Worm (Caenorhabditis elegans) whole organism, L4 larva: ENCODE results near the gene eelo-1.

Experiments used
- D1046.2 ChIP-seq: fragments of 200-800 bp; sonication (Bioruptor generic); IDR thresholded peaks from 2 replicates; pipeline ENCODE4 v1.3.6; 2022; ENCODE audit warnings: missing genetic modification characterization, missing compliant biosample characterization
- F26F4.8 ChIP-seq: fragments of 200-800 bp; sonication (Bioruptor generic); conservative IDR thresholded peaks from 2 replicates; pipeline ENCODE4 v1.3.6; 2022; ENCODE audit warnings: missing genetic modification characterization, missing compliant biosample characterization
- F44E2.7 ChIP-seq: fragments of 200-800 bp; sonication (Bioruptor generic); IDR thresholded peaks from 2 replicates; pipeline ENCODE4 v2.1.2; 2022; ENCODE audit warnings: missing genetic modification characterization, missing compliant biosample characterization
- F49E8.2 ChIP-seq: sonication (generic microtip); optimal IDR thresholded peaks from 2 replicates; lab custom pipeline; 2016; ENCODE audit warnings: missing compliant biosample characterization, mild to moderate bottlenecking, missing genetic modification characterization, borderline replicate concordance
- T20F7.1 ChIP-seq: fragments of 200-800 bp; sonication (Bioruptor generic); optimal IDR thresholded peaks from 2 replicates; lab custom pipeline; 2018; ENCODE audit warnings: mild to moderate bottlenecking, missing genetic modification characterization, missing compliant biosample characterization
- T26A8.4 ChIP-seq: fragments of 200-800 bp; sonication (Bioruptor generic); IDR thresholded peaks from 2 replicates; pipeline ENCODE4 v1.3.6; 2022; ENCODE audit warnings: missing genetic modification characterization, missing compliant biosample characterization
- Y48G9A.11 ChIP-seq: fragments of 200-800 bp; sonication (Bioruptor generic); IDR thresholded peaks from 2 replicates; pipeline ENCODE4 v1.3.6; 2022; ENCODE audit warnings: missing genetic modification reagents, missing genetic modification characterization, missing compliant biosample characterization
- Y5F2A.4 ChIP-seq: fragments of 200-800 bp; sonication (Bioruptor generic); optimal IDR thresholded peaks from 2 replicates; lab custom pipeline; 2018; ENCODE audit warnings: mild to moderate bottlenecking, missing genetic modification characterization, missing compliant biosample characterization
- ZK546.5 ChIP-seq, 2 experiments: sonication (generic microtip); optimal IDR thresholded peaks; 2 replicates each; lab custom pipeline; 2017; ENCODE audit warnings: missing biosample characterization in 2 of 2, missing genetic modification characterization in 2 of 2
- aha-1 ChIP-seq: fragments of 150-350 bp; peaks from one replicate; lab custom pipeline; 2014; ENCODE audit warnings: missing biosample characterization, missing genetic modification characterization
- aly-2 ChIP-seq: sonication (generic microtip); optimal IDR thresholded peaks from 2 replicates; lab custom pipeline; 2018; ENCODE audit warnings: missing biosample characterization, missing genetic modification characterization
- ama-1 ChIP-seq: fragments of 150-350 bp; optimal IDR thresholded peaks from 2 replicates; lab custom pipeline; 2014; ENCODE audit warnings: inconsistent platforms, mixed read lengths
- ceh-28 ChIP-seq: fragments of 150-350 bp; optimal IDR thresholded peaks from 2 replicates; lab custom pipeline; 2014; ENCODE audit warnings: missing biosample characterization, missing genetic modification reagents, missing genetic modification characterization
- ceh-32 ChIP-seq: sonication (generic microtip); optimal IDR thresholded peaks from 2 replicates; lab custom pipeline; 2016; ENCODE audit warnings: mild to moderate bottlenecking, missing genetic modification characterization, missing compliant biosample characterization; ENCODE audit not compliant: poor library complexity
- ceh-44 ChIP-seq: fragments of 200-800 bp; sonication (Bioruptor generic); IDR thresholded peaks from 2 replicates; pipeline ENCODE4 v1.3.6; 2022; ENCODE audit warnings: missing genetic modification reagents, missing genetic modification characterization, missing compliant biosample characterization
- ceh-82 ChIP-seq: sonication (generic microtip); optimal IDR thresholded peaks from 2 replicates; lab custom pipeline; 2017; ENCODE audit warnings: missing biosample characterization, missing genetic modification characterization
- ctbp-1 ChIP-seq: fragments of 200-800 bp; sonication (Bioruptor generic); IDR thresholded peaks from 2 replicates; pipeline ENCODE4 v1.3.6; 2022; ENCODE audit warnings: missing genetic modification reagents, missing genetic modification characterization, missing compliant biosample characterization
- daf-12 ChIP-seq: fragments of 150-350 bp; optimal IDR thresholded peaks from 2 replicates; lab custom pipeline; 2014; ENCODE audit warnings: missing biosample characterization, missing genetic modification reagents, missing genetic modification characterization
- daf-8 ChIP-seq: fragments of 200-800 bp; sonication (Bioruptor generic); IDR thresholded peaks from 2 replicates; pipeline ENCODE4 v1.3.6; 2022; ENCODE audit warnings: missing genetic modification characterization, missing compliant biosample characterization
- dmd-8 ChIP-seq: fragments of 200-800 bp; sonication (Bioruptor generic); IDR thresholded peaks from 2 replicates; pipeline ENCODE4 v1.3.6; 2022; ENCODE audit warnings: missing genetic modification characterization, missing compliant biosample characterization
- dmd-9 ChIP-seq: fragments of 200-800 bp; sonication (Bioruptor generic); IDR thresholded peaks from 2 replicates; pipeline ENCODE4 v1.3.6; 2022; ENCODE audit warnings: missing genetic modification reagents, missing genetic modification characterization, missing compliant biosample characterization
- dpl-1 ChIP-seq: fragments of 150-350 bp; optimal IDR thresholded peaks from 2 replicates; lab custom pipeline; 2014; ENCODE audit warnings: missing biosample characterization, missing genetic modification reagents, missing genetic modification characterization
- duxl-1 ChIP-seq: sonication (generic microtip); optimal IDR thresholded peaks from 2 replicates; lab custom pipeline; 2016; ENCODE audit warnings: mild to moderate bottlenecking, missing genetic modification characterization, moderate library complexity, missing compliant biosample characterization; ENCODE audit not compliant: poor library complexity
- fkh-10 ChIP-seq: fragments of 150-350 bp; optimal IDR thresholded peaks from 2 replicates; lab custom pipeline; 2014; ENCODE audit warnings: missing biosample characterization, missing genetic modification reagents, missing genetic modification characterization
- fos-1 ChIP-seq: fragments of 150-350 bp; optimal IDR thresholded peaks from 2 replicates; lab custom pipeline; 2014; ENCODE audit warnings: missing biosample characterization, missing genetic modification characterization
- hmg-1.1 ChIP-seq: fragments of 200-800 bp; sonication (Bioruptor generic); IDR thresholded peaks from 2 replicates; pipeline ENCODE4 v1.3.6; 2022; ENCODE audit warnings: missing genetic modification reagents, missing genetic modification characterization, missing compliant biosample characterization
- lin-1 ChIP-seq: fragments of 200-800 bp; sonication (Bioruptor generic); IDR thresholded peaks from 2 replicates; pipeline ENCODE4 v1.3.6; 2022; ENCODE audit warnings: missing genetic modification reagents, missing genetic modification characterization, missing compliant biosample characterization
- lin-13 ChIP-seq: fragments of 150-350 bp; optimal IDR thresholded peaks from 2 replicates; lab custom pipeline; 2014; ENCODE audit warnings: missing biosample characterization, missing genetic modification reagents, missing genetic modification characterization
- lin-15B ChIP-seq: fragments of 150-350 bp; sonication (generic microtip); optimal IDR thresholded peaks from 3 replicates; lab custom pipeline; 2014; ENCODE audit warnings: missing biosample characterization, missing genetic modification characterization
- lin-29 ChIP-seq: fragments of 200-800 bp; sonication (Bioruptor generic); IDR thresholded peaks from 2 replicates; pipeline ENCODE4 v1.3.6; 2022; ENCODE audit warnings: missing genetic modification reagents, missing genetic modification characterization, missing compliant biosample characterization
- lin-39 ChIP-seq: fragments of 150-350 bp; optimal IDR thresholded peaks from 2 replicates; lab custom pipeline; 2014; ENCODE audit warnings: missing biosample characterization, missing genetic modification reagents, missing genetic modification characterization
- lsy-2 ChIP-seq, 2 experiments: fragments of 150-350 bp in 1 of 2; sonication (generic microtip) in 1 of 2; optimal IDR thresholded peaks; 2 replicates each; lab custom pipeline; 2014 to 2017; ENCODE audit warnings: missing biosample characterization in 2 of 2, missing genetic modification characterization in 2 of 2
- madf-9 ChIP-seq: fragments of 200-800 bp; sonication (Bioruptor generic); conservative IDR thresholded peaks from 2 replicates; pipeline ENCODE4 v1.3.6; 2022; ENCODE audit warnings: missing genetic modification reagents, missing genetic modification characterization, missing compliant biosample characterization
- mdl-1 ChIP-seq, 2 experiments: fragments of 150-350 bp in 1 of 2; sonication (generic microtip) in 1 of 2; optimal IDR thresholded peaks; 2 replicates each; lab custom pipeline; 2014 to 2017; ENCODE audit warnings: missing biosample characterization in 2 of 2, missing genetic modification characterization in 2 of 2
- mxl-2 ChIP-seq: fragments of 200-800 bp; sonication (Bioruptor generic); conservative IDR thresholded peaks from 2 replicates; pipeline ENCODE4 v1.3.6; 2022; ENCODE audit warnings: missing genetic modification reagents, missing genetic modification characterization, missing compliant biosample characterization
- mxl-3 ChIP-seq: fragments of 200-800 bp; sonication (Bioruptor generic); optimal IDR thresholded peaks from 2 replicates; lab custom pipeline; 2018; ENCODE audit warnings: mild to moderate bottlenecking, missing genetic modification characterization, missing compliant biosample characterization
- nhr-10 ChIP-seq: fragments of 150-350 bp; optimal IDR thresholded peaks from 2 replicates; lab custom pipeline; 2014; ENCODE audit warnings: missing biosample characterization, missing genetic modification characterization
- nhr-11 ChIP-seq: fragments of 150-350 bp; optimal IDR thresholded peaks from 2 replicates; lab custom pipeline; 2014; ENCODE audit warnings: missing biosample characterization, missing genetic modification characterization
- nhr-111 ChIP-seq: fragments of 200-800 bp; sonication (Bioruptor generic); optimal IDR thresholded peaks from 2 replicates; lab custom pipeline; 2018; ENCODE audit warnings: mild to moderate bottlenecking, missing genetic modification characterization, missing compliant biosample characterization
- nhr-28 ChIP-seq: fragments of 150-350 bp; optimal IDR thresholded peaks from 2 replicates; lab custom pipeline; 2014; ENCODE audit warnings: missing biosample characterization, missing genetic modification characterization
- nhr-41 ChIP-seq: fragments of 200-800 bp; sonication (Bioruptor generic); IDR thresholded peaks from 2 replicates; pipeline ENCODE4 v1.3.6; 2022; ENCODE audit warnings: missing genetic modification reagents, missing genetic modification characterization, missing compliant biosample characterization
- nhr-6 ChIP-seq: fragments of 150-350 bp; optimal IDR thresholded peaks from 2 replicates; lab custom pipeline; 2014; ENCODE audit warnings: missing biosample characterization, missing genetic modification characterization
- nhr-77 ChIP-seq: fragments of 150-350 bp; optimal IDR thresholded peaks from 2 replicates; lab custom pipeline; 2014; ENCODE audit warnings: missing biosample characterization, missing genetic modification characterization
- rbr-2 ChIP-seq: sonication (generic microtip); optimal IDR thresholded peaks from 2 replicates; lab custom pipeline; 2016; ENCODE audit warnings: missing genotype, missing genetic modification characterization, missing compliant biosample characterization
- set-16 ChIP-seq: fragments of 200-800 bp; sonication (Bioruptor generic); IDR thresholded peaks from 2 replicates; pipeline ENCODE4 v1.3.6; 2022; ENCODE audit warnings: missing genetic modification reagents, missing genetic modification characterization, missing compliant biosample characterization
- snpc-4 ChIP-seq: fragments of 150-350 bp; optimal IDR thresholded peaks from 2 replicates; lab custom pipeline; 2014; ENCODE audit warnings: missing biosample characterization, missing genetic modification characterization
- spr-3 ChIP-seq: fragments of 200-800 bp; sonication (Bioruptor generic); optimal IDR thresholded peaks from 2 replicates; lab custom pipeline; 2018; ENCODE audit warnings: mild to moderate bottlenecking, missing genetic modification characterization, missing compliant biosample characterization
- tag-97 ChIP-seq: fragments of 200-800 bp; sonication (Bioruptor generic); IDR thresholded peaks from 2 replicates; pipeline ENCODE4 v1.3.6; 2022; ENCODE audit warnings: missing genetic modification characterization, missing compliant biosample characterization
- tra-1 ChIP-seq: fragments of 200-800 bp; sonication (Bioruptor generic); IDR thresholded peaks from 2 replicates; pipeline ENCODE4 v1.3.6; 2022; ENCODE audit warnings: missing genetic modification reagents, missing genetic modification characterization, missing compliant biosample characterization
- unc-130 ChIP-seq: sonication (generic microtip); optimal IDR thresholded peaks from 2 replicates; lab custom pipeline; 2016; ENCODE audit warnings: missing genetic modification reagents, missing genetic modification characterization, missing compliant biosample characterization
- zag-1 ChIP-seq: fragments of 150-350 bp; optimal IDR thresholded peaks from 2 replicates; lab custom pipeline; 2014; ENCODE audit warnings: missing biosample characterization, missing genetic modification characterization
- zfp-2 ChIP-seq: sonication (generic microtip); optimal IDR thresholded peaks from 2 replicates; lab custom pipeline; 2016; ENCODE audit warnings: mild to moderate bottlenecking, missing genetic modification characterization, missing compliant biosample characterization
- ztf-7 ChIP-seq: fragments of 150-350 bp; optimal IDR thresholded peaks from 2 replicates; lab custom pipeline; 2014; ENCODE audit warnings: missing biosample characterization, missing genetic modification characterization

Gene eelo-1

ce11 chrIII:1604514-1604976 is 46.2 kb upstream of the eelo-1 start, which contains the start of gene Y22D7AL.6 (continued):
- TF ChIP-seq lin-15B (tag; lab: Kevin White, UChicago) (no peak), fkh-10 (GFP tag; lab: Kevin White, UChicago) (no peak), lin-29 (GFP tag; lab: Robert Waterston, UW) (0 out of 2 replicates have a peak, but pooled peaks have one; percentile 48), T20F7.1 (GFP tag; lab: Kevin White, UChicago) (no peak), ceh-82 (tag; lab: Kevin White, UChicago) (no peak), madf-9 (GFP tag; lab: Robert Waterston, UW) (peak; percentile 78), hmg-1.1 (GFP tag; lab: Robert Waterston, UW) (peak; percentile 68), spr-3 (peak; percentile 79), zfp-2 (tag; lab: Kevin White, UChicago) (peak; percentile 33), F44E2.7 (GFP tag; lab: Robert Waterston, UW) (0 out of 2 replicates have a peak, but pooled peaks have one; percentile 85), nhr-28 (tag; lab: Kevin White, UChicago) (no peak), aha-1 (peak; percentile 92), daf-12 (tag; lab: Kevin White, UChicago) (no peak), set-16 (GFP tag; lab: Robert Waterston, UW) (peak; percentile 48; the same call in 1 of the 2 replicates), ceh-28 (no peak), T26A8.4 (GFP tag; lab: Robert Waterston, UW) (peak; percentile 85), lin-39 (tag; lab: Kevin White, UChicago) (no peak), mxl-2 (no peak), snpc-4 (tag; lab: Kevin White, UChicago) (no peak), nhr-77 (no peak), aly-2 (no peak), ZK546.5 (tag; optimal IDR thresholded peaks at IDR 0.05; lab: Kevin White, UChicago) (no peak), dmd-9 (GFP tag; lab: Robert Waterston, UW) (0 out of 2 replicates have a peak, but pooled peaks have one; percentile 12), tag-97 (no peak), zag-1 (tag; lab: Kevin White, UChicago) (no peak), ama-1 (lab: Kevin White, UChicago) (no peak), fos-1 (tag; lab: Kevin White, UChicago) (no peak), lin-1 (peak; percentile 81), D1046.2 (peak; percentile 90), mxl-3 (GFP tag; lab: Kevin White, UChicago) (peak; percentile 9), rbr-2 (tag; lab: Kevin White, UChicago) (peak; percentile 50), duxl-1 (peak; percentile 61), lsy-2 (tag; optimal IDR thresholded peaks at IDR 0.05; lab: Kevin White, UChicago) (peak in 1 of 2 experiments; percentile 36), dmd-8 (GFP tag; lab: Robert Waterston, UW) (peak; percentile 88), tra-1 (GFP tag; lab: Robert Waterston, UW) (peak; percentile 79), Y5F2A.4 (GFP tag; lab: Kevin White, UChicago) (peak; percentile 53), mdl-1 (tag; optimal IDR thresholded peaks at IDR 0.05; lab: Kevin White, UChicago) (no peak), nhr-6 (tag; lab: Kevin White, UChicago) (no peak), nhr-11 (tag; lab: Kevin White, UChicago) (no peak), ceh-32 (tag; lab: Kevin White, UChicago) (no peak), ctbp-1 (peak; percentile 81), ceh-44 (0 out of 2 replicates have a peak, but pooled peaks have one; percentile 18), F26F4.8 (GFP tag; lab: Robert Waterston, UW) (peak; percentile 97), unc-130 (GFP tag; lab: Kevin White, UChicago) (peak; percentile 46), F49E8.2 (peak; percentile 37), Y48G9A.11 (GFP tag; lab: Robert Waterston, UW) (peak; percentile 77; the same call in 1 of the 2 replicates), dpl-1 (GFP tag; lab: Kevin White, UChicago) (no peak), nhr-41 (GFP tag; lab: Robert Waterston, UW) (no peak), nhr-111 (GFP tag; lab: Kevin White, UChicago) (peak; percentile 51), nhr-10 (tag; lab: Kevin White, UChicago) (no peak), daf-8 (GFP tag; lab: Robert Waterston, UW) (no peak), lin-13 (GFP tag; lab: Kevin White, UChicago) (peak; percentile 90), ztf-7 (no peak)
